Worm (Caenorhabditis elegans) whole organism, late embryonic: Measurements from ENCODE around the gene Y54F10BM.22.

ENCODE experiments used
- K02D7.2 ChIP-seq: sonication (generic microtip); optimal IDR thresholded peaks from 2 replicates; lab custom pipeline; 2017; ENCODE audit warnings: mild to moderate bottlenecking, missing genetic modification characterization, missing compliant biosample characterization
- ama-1 ChIP-seq: fragments of 150-350 bp; optimal IDR thresholded peaks from 2 replicates; lab custom pipeline; 2014
- ceh-14 ChIP-seq: sonication (generic microtip); optimal IDR thresholded peaks from 2 replicates; lab custom pipeline; 2016; ENCODE audit warnings: missing genotype, missing genetic modification characterization, missing compliant biosample characterization
- ceh-24 ChIP-seq: sonication (generic microtip); optimal IDR thresholded peaks from 2 replicates; lab custom pipeline; 2016; ENCODE audit warnings: mild to moderate bottlenecking, missing genetic modification characterization, missing compliant biosample characterization
- ceh-31 ChIP-seq: sonication (generic microtip); optimal IDR thresholded peaks from 2 replicates; lab custom pipeline; 2016; ENCODE audit warnings: missing genetic modification characterization, missing compliant biosample characterization
- ceh-45 ChIP-seq: fragments of 200-800 bp; sonication (Bioruptor generic); IDR thresholded peaks from 2 replicates; pipeline ENCODE4 v1.3.6; 2022; ENCODE audit warnings: missing genetic modification reagents, missing genetic modification characterization, missing compliant biosample characterization
- elt-2 ChIP-seq: sonication (generic microtip); optimal IDR thresholded peaks from 2 replicates; lab custom pipeline; 2016; ENCODE audit warnings: missing genetic modification reagents, missing genetic modification characterization, missing compliant biosample characterization
- hlh-8 ChIP-seq: sonication (generic microtip); optimal IDR thresholded peaks from 2 replicates; lab custom pipeline; 2016; ENCODE audit warnings: missing genotype, missing genetic modification characterization, missing compliant biosample characterization
- nfya-1 ChIP-seq: sonication (generic microtip); optimal IDR thresholded peaks from 2 replicates; lab custom pipeline; 2017; ENCODE audit warnings: missing genetic modification characterization, mild to moderate bottlenecking, missing compliant biosample characterization, antibody characterized with exemption, moderate library complexity
- nhr-11 ChIP-seq: fragments of 150-350 bp; optimal IDR thresholded peaks from 2 replicates; lab custom pipeline; 2014; ENCODE audit warnings: missing biosample characterization, missing genetic modification characterization
- sox-4 ChIP-seq: sonication (generic microtip); optimal IDR thresholded peaks from 2 replicates; lab custom pipeline; 2017; ENCODE audit warnings: mild to moderate bottlenecking, missing genetic modification characterization, inconsistent platforms, missing compliant biosample characterization
- ttx-3 ChIP-seq: sonication (generic microtip); optimal IDR thresholded peaks from 2 replicates; lab custom pipeline; 2016; ENCODE audit warnings: missing genetic modification reagents, missing genetic modification characterization, missing compliant biosample characterization

DNA sequence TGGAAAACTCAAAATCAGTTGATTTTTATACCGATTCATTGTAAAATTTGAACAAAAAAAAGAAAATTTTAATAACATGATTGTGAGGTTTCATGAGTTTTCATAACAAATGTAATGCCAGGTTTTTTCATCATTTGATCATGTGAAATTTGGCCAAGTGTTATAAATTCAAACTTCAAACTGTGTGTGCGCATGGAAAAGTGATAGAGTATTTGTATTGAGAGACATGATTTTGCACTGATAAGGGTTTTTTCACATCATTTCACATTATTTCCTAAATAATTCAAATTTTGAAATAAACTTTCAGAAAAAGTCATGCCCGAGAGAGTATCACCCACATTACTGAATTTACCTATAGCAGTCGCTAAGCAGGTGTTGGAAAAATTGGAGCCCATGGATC, 10.4 kb downstream of the Y54F10BM.22 start, which contains the start of gene fbxa-219:
- TF ChIP-seq elt-2 (tag; lab: Kevin White, UChicago) (no peak), nhr-11 (tag; lab: Kevin White, UChicago) (no peak), ttx-3 (no peak), ceh-31 (tag; lab: Kevin White, UChicago) (no peak), K02D7.2 (tag; lab: Kevin White, UChicago) (no peak), nfya-1 (tag; lab: Kevin White, UChicago) (no peak), ceh-24 (tag; lab: Kevin White, UChicago) (no peak), ceh-45 (GFP tag; lab: Robert Waterston, UW) (no peak), ceh-14 (tag; lab: Kevin White, UChicago) (no peak), sox-4 (tag; lab: Kevin White, UChicago) (no peak), ama-1 (no peak), hlh-8 (tag; lab: Kevin White, UChicago) (no peak)
